Fruit fly (Drosophila melanogaster) whole organism, wandering third instar larva: ENCODE measurements around the gene CG9986.

Experiments used
- CG32264 ChIP-seq: fragments of 200-800 bp; sonication (Bioruptor generic); optimal IDR thresholded peaks from 2 replicates; lab custom pipeline; 2016; ENCODE audit warnings: missing biosample characterization, missing genetic modification characterization
- CrebA ChIP-seq: fragments of 200-800 bp; sonication (Bioruptor generic); optimal IDR thresholded peaks from 2 replicates; lab custom pipeline; 2016; ENCODE audit warnings: missing biosample characterization, mild to moderate bottlenecking, missing genetic modification characterization, borderline replicate concordance
- Dfd ChIP-seq: fragments of >200 bp; optimal IDR thresholded peaks from 2 replicates; lab custom pipeline; 2017; ENCODE audit warnings: missing biosample characterization, missing genetic modification characterization
- GATAd ChIP-seq: sonication (Bioruptor generic); optimal IDR thresholded peaks from 2 replicates; lab custom pipeline; 2016; ENCODE audit warnings: missing biosample characterization, missing genetic modification characterization
- HLH106 ChIP-seq: fragments of 200-800 bp; optimal IDR thresholded peaks from 3 replicates; lab custom pipeline; 2019; ENCODE audit warnings: missing biosample characterization, mild to moderate bottlenecking, missing genetic modification characterization, moderate library complexity
- Hnf4 ChIP-seq: fragments of 200-800 bp; sonication (Bioruptor generic); optimal IDR thresholded peaks from 2 replicates; lab custom pipeline; 2016; ENCODE audit warnings: missing biosample characterization, mild to moderate bottlenecking, missing genetic modification characterization
- Hr83 ChIP-seq: fragments of 200-300 bp; sonication (Bioruptor generic); optimal IDR thresholded peaks from 2 replicates; lab custom pipeline; 2016; ENCODE audit warnings: missing biosample characterization, mild to moderate bottlenecking, missing genetic modification characterization, moderate library complexity; ENCODE audit not compliant: poor library complexity, severe bottlenecking
- Myc ChIP-seq: fragments of >200 bp; optimal IDR thresholded peaks from 2 replicates; lab custom pipeline; 2017
- N ChIP-seq: fragments of >200 bp; optimal IDR thresholded peaks from 2 replicates; lab custom pipeline; 2018; ENCODE audit warnings: missing biosample characterization, missing external identifiers, missing genetic modification characterization
- OdsH ChIP-seq: fragments of 200-800 bp; sonication (Bioruptor generic); optimal IDR thresholded peaks from 2 replicates; lab custom pipeline; 2016; ENCODE audit warnings: missing biosample characterization, mild to moderate bottlenecking, missing genetic modification characterization
- Rel ChIP-seq, 2 experiments: fragments of 200-800 bp; sonication (Bioruptor generic) in 1 of 2; optimal IDR thresholded peaks; 2 replicates in 1 of 2; 3 replicates in 1 of 2; lab custom pipeline; 2016 to 2019; ENCODE audit warnings: mild to moderate bottlenecking in 2 of 2, missing biosample characterization in 2 of 2, missing genetic modification characterization in 2 of 2, moderate library complexity in 1 of 2
- Sp1 ChIP-seq: fragments of 200-800 bp; sonication (Bioruptor generic); optimal IDR thresholded peaks from 3 replicates; lab custom pipeline; 2019; ENCODE audit warnings: missing biosample characterization, mild to moderate bottlenecking, missing genetic modification characterization, moderate library complexity
- Vsx2 ChIP-seq: fragments of 200-300, 225-300 bp; sonication (Bioruptor generic); optimal IDR thresholded peaks from 2 replicates; lab custom pipeline; 2018; ENCODE audit warnings: missing biosample characterization, missing genetic modification characterization; ENCODE audit not compliant: partially characterized antibody
- br ChIP-seq: fragments of 200-800 bp; sonication (Bioruptor generic); optimal IDR thresholded peaks from 2 replicates; lab custom pipeline; 2016; ENCODE audit warnings: missing biosample characterization, missing genetic modification characterization
- dl ChIP-seq, 2 experiments: fragments of 175-275, 200-275 bp in 1 of 2; fragments of 200-275 bp in 1 of 2; sonication (Bioruptor generic); optimal IDR thresholded peaks; lab custom pipeline; 2018; ENCODE audit warnings: mild to moderate bottlenecking in 2 of 2, missing biosample characterization in 2 of 2, missing genetic modification characterization in 2 of 2, moderate library complexity in 2 of 2; ENCODE audit not compliant: partially characterized antibody in 2 of 2, insufficient read depth in 1 of 2
- dmrt93B ChIP-seq: fragments of 200-800 bp; sonication (Bioruptor generic); optimal IDR thresholded peaks from 2 replicates; lab custom pipeline; 2018; ENCODE audit warnings: missing biosample characterization, mild to moderate bottlenecking, missing genetic modification characterization
- ey ChIP-seq: fragments of 200-800 bp; sonication (Bioruptor generic); optimal IDR thresholded peaks from 2 replicates; lab custom pipeline; 2016; ENCODE audit warnings: missing biosample characterization, missing genetic modification characterization
- foxo ChIP-seq, 2 experiments: fragments of 200-800 bp; sonication (Bioruptor generic); optimal IDR thresholded peaks; 2 replicates in 1 of 2; 3 replicates in 1 of 2; lab custom pipeline; 2016 to 2017; ENCODE audit warnings: missing biosample characterization in 2 of 2, missing genetic modification characterization in 2 of 2
- fru ChIP-seq: fragments of 200-800 bp; sonication (Bioruptor generic); optimal IDR thresholded peaks from 3 replicates; lab custom pipeline; 2016; ENCODE audit warnings: missing biosample characterization, mild to moderate bottlenecking, missing genetic modification characterization
- h ChIP-seq: fragments of 200-800 bp; sonication (Bioruptor generic); optimal IDR thresholded peaks from 3 replicates; lab custom pipeline; 2016; ENCODE audit warnings: missing biosample characterization, mild to moderate bottlenecking, missing genetic modification characterization
- jim ChIP-seq: fragments of 175-275, 200-325 bp; sonication (Bioruptor generic); optimal IDR thresholded peaks from 2 replicates; lab custom pipeline; 2016; ENCODE audit warnings: missing biosample characterization, mild to moderate bottlenecking, missing genetic modification characterization
- lola ChIP-seq: fragments of >200 bp; optimal IDR thresholded peaks from 2 replicates; lab custom pipeline; 2017; ENCODE audit warnings: missing biosample characterization, missing genetic modification characterization
- pan ChIP-seq: fragments of >200 bp; optimal IDR thresholded peaks from 2 replicates; lab custom pipeline; 2017
- rgr ChIP-seq: fragments of 200-800 bp; sonication (Bioruptor generic); optimal IDR thresholded peaks from 3 replicates; lab custom pipeline; 2016; ENCODE audit warnings: missing biosample characterization, mild to moderate bottlenecking, missing genetic modification characterization
- sv ChIP-seq: fragments of 200-800 bp; sonication (Bioruptor generic); optimal IDR thresholded peaks from 3 replicates; lab custom pipeline; 2016; ENCODE audit warnings: missing biosample characterization, missing genetic modification characterization
- woc ChIP-seq: sonication (Bioruptor generic); optimal IDR thresholded peaks from 2 replicates; lab custom pipeline; 2016; ENCODE audit warnings: missing biosample characterization, mild to moderate bottlenecking, missing genetic modification characterization

CG9986 gene

DNA sequence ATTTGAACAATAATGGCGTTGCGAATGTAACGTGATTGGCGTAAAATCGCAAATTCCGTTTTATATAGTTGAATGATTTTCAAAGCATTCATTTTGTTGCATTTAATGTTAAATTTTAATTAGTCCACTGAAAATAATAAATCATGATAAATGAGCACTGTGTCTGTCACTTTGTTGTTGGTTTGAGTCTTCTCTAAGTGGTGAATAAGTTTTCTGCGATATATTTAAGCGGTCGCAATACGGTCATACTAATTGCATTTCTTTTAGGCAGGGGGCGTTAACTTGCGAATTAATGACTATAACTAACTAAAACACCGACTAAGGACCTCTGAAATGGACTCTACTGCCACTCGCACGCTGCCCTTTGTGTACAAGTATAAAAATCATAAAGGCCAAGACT lies at the start of gene CG9986:
CG9986 (plus strand) TSS at position 245 of the 400 bp plus-strand sequence.
- TF ChIP-seq Myc (lab: Kevin White, UChicago), result peak; percentile 77
- no peak for TF ChIP-seq Dfd
- peak; percentile 56 for TF ChIP-seq Hr83 (GFP tag; lab: Kevin White, UChicago)

DNA sequence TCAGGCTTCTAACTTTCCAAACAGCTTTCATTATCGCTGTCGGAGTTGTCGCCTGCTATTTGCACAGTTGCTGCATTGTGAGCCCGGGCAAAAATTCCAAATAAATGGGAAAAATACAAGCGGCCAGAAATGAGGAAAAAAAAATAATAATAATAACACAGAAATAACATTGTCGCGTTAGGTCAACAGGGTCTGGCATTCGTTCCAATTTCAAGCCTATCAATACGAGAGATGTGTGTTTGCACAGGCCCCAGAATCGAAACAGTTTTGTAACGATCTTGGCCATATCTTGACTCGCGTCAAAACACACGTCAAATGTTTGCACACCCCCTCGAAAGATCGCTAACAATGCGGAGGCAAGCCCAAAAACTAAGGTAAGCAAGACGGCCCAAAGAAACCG lies 49.5 kb upstream of the CG9986 start:
- TF ChIP-seq h (GFP tag; lab: Kevin White, UChicago) (no peak), Hr83 (GFP tag; lab: Kevin White, UChicago) (no peak), Dfd (no peak), fru (GFP tag; lab: Kevin White, UChicago) (no peak), HLH106 (tag; lab: Kevin White, UChicago) (no peak), br (GFP tag; lab: Kevin White, UChicago) (no peak), woc (GFP tag; lab: Kevin White, UChicago) (no peak), Vsx2 (GFP tag; lab: Kevin White, UChicago) (no peak), Sp1 (GFP tag; lab: Kevin White, UChicago) (no peak), dmrt93B (no peak)

DNA sequence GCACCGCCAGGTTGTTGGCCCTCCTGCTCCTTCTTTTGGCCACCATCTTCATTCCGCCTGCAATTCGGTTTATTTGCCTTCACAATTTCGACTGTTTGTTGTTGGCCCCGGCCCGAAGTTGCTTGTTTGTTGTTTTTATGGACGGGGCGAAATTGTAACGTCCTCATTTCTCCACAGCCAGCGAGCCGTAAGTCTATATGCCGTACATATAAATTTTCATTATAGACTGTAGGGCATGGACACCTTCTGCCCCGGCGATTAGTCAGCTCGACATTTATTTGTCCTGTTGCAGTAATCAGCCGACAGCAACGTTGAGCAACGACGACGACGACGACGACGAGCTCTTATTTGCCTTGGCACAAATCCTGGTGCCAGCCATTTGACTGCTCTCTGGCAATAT lies 47.1 kb upstream of the CG9986 start:
- TF ChIP-seq h (GFP tag; lab: Kevin White, UChicago) (peak; percentile 39), lola (GFP tag; lab: Kevin White, UChicago) (no peak), N (GFP tag; lab: Kevin White, UChicago) (no peak), OdsH (GFP tag; lab: Kevin White, UChicago) (peak; percentile 37), pan (no peak), Hnf4 (peak; percentile 3), CG32264 (no peak), br (GFP tag; lab: Kevin White, UChicago) (peak; percentile 15)
- TF ChIP-seq, all 38 proteins: peak for 4

DNA sequence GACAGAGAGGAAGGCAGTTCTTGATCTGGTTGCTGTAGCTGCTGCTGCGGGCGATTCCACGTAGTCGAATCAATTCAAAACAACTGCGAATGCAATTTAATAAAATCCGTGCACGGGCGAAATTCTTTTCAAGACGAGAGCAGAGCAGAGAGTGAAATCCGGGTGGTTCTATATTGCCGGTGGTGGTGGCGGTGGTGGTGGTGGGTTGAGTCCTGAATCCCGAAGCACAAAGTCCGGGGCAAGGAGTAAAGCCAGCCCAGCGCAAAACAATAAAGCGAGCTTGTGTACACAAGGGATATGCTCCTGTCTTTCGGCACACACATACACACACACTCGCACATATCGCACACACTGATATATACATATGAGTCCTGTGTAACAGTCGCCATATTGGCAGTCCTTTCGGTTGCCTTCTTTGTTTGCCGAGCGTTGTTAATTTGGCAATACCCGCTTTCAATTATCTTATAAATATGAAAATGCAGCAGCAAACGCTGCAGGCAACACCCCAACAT lies 44.5 kb upstream of the CG9986 start:
- TF ChIP-seq rgr (no peak), HLH106 (tag; lab: Kevin White, UChicago) (no peak), foxo (GFP tag; optimal IDR thresholded peaks at IDR 0.05; lab: Kevin White, UChicago) (no peak), OdsH (GFP tag; lab: Kevin White, UChicago) (no peak), GATAd (GFP tag; lab: Kevin White, UChicago) (no peak), lola (GFP tag; lab: Kevin White, UChicago) (no peak), Hr83 (GFP tag; lab: Kevin White, UChicago) (no peak), dl (GFP tag; optimal IDR thresholded peaks at IDR 0.05; lab: Kevin White, UChicago; ENCODE audit: insufficient read depth in 1 of 2, partially characterized antibody in 2 of 2) (no peak), Rel (GFP tag; optimal IDR thresholded peaks at IDR 0.05; lab: Kevin White, UChicago) (no peak), Rel (tag; optimal IDR thresholded peaks at IDR 0.05; lab: Kevin White, UChicago) (no peak), fru (GFP tag; lab: Kevin White, UChicago) (no peak), CG32264 (no peak), pan (no peak)

DNA sequence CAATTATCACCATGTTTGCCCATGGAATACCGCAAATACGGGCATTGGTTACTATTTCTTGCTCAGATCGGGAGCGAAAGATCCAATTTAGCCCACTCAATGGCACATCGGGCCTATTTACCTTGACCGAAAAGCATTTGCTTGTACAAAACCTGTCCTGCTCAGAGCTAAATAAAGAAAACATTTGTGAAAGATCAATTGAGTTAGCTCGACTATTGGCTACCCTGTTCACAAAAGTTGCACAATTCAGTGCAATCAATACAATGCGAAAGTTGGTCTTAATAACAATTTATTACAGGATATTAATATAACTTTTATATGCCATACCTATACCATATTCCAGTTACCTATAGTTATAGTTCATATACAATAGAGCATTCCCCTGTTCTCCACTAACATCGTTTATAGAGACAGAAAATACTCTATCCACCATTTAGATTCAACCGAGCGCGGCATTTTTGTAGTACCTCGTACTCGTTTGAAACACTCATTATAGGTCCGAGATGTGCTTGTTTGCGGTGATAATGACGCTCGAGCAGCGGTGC lies 43.2 kb upstream of the CG9986 start:
- TF ChIP-seq ey (GFP tag; lab: Kevin White, UChicago) (no peak), CrebA (GFP tag; lab: Kevin White, UChicago) (no peak), Rel (GFP tag; optimal IDR thresholded peaks at IDR 0.05; lab: Kevin White, UChicago) (no peak), Rel (tag; optimal IDR thresholded peaks at IDR 0.05; lab: Kevin White, UChicago) (no peak), Sp1 (GFP tag; lab: Kevin White, UChicago) (no peak), CG32264 (no peak), Myc (lab: Kevin White, UChicago) (no peak)

DNA sequence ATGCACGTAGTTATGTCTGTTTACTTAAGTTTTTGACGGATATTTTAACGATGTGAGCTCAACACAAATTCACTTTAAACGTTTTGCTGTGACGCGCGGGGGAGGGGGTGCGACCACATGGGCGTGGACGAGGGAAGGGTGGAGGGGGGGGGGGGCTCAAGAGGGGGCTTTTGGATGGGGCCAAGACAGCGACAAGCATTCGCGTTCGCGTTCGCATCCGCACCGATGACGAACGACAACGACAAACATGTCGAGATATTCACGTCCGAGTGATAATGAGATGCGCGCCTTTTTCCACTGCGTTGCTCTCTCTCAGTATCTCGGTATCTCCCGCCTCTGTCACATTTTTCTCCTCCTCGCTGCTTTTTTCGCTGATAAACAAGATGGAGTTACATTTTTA lies 42.3 kb upstream of the CG9986 start:
- TF ChIP-seq sv (GFP tag; lab: Kevin White, UChicago) (no peak), GATAd (GFP tag; lab: Kevin White, UChicago) (no peak), dl (GFP tag; optimal IDR thresholded peaks at IDR 0.05; lab: Kevin White, UChicago; ENCODE audit: insufficient read depth in 1 of 2, partially characterized antibody in 2 of 2) (no peak), jim (GFP tag; lab: Kevin White, UChicago) (no peak)
